Worm (Caenorhabditis elegans) whole organism, mixed stage, embryonic: ENCODE results near the gene srh-100.
"Not testable (repeated sequence)": the region's sequence is repeated elsewhere in the genome, so short reads cannot be mapped to it uniquely, and the experiment has no call there.

ENCODE experiments used
- M03D4.4 ChIP-seq: sonication (generic microtip); optimal IDR thresholded peaks from 2 replicates; lab custom pipeline; 2017; ENCODE audit warnings: mild to moderate bottlenecking, missing genetic modification characterization, missing compliant biosample characterization
- bed-3 ChIP-seq: fragments of 200-800 bp; sonication (Bioruptor generic); optimal IDR thresholded peaks from 3 replicates; lab custom pipeline; 2018; ENCODE audit warnings: mild to moderate bottlenecking, missing genetic modification characterization, moderate library complexity, missing compliant biosample characterization
- ceh-39 ChIP-seq: fragments of 150-350 bp; optimal IDR thresholded peaks from 2 replicates; lab custom pipeline; 2014; ENCODE audit warnings: missing biosample characterization, missing genetic modification characterization
- ceh-43 ChIP-seq: fragments of 200-800 bp; sonication (Bioruptor generic); optimal IDR thresholded peaks from 2 replicates; lab custom pipeline; 2018; ENCODE audit warnings: mild to moderate bottlenecking, missing genetic modification characterization, moderate library complexity, missing compliant biosample characterization
- ceh-83 ChIP-seq: fragments of 200-800 bp; sonication (Bioruptor generic); optimal IDR thresholded peaks from 2 replicates; lab custom pipeline; 2018; ENCODE audit warnings: mild to moderate bottlenecking, missing genetic modification characterization, missing compliant biosample characterization
- ces-1 ChIP-seq: fragments of 150-350 bp; optimal IDR thresholded peaks from 2 replicates; lab custom pipeline; 2014; ENCODE audit warnings: missing biosample characterization, missing genetic modification reagents, missing genetic modification characterization
- cnd-1 ChIP-seq: fragments of 200-800 bp; sonication (Bioruptor generic); optimal IDR thresholded peaks from 2 replicates; lab custom pipeline; 2018; ENCODE audit warnings: mild to moderate bottlenecking, missing genetic modification characterization, missing compliant biosample characterization
- drap-1 ChIP-seq: fragments of 200-800 bp; sonication (Bioruptor generic); optimal IDR thresholded peaks from 3 replicates; lab custom pipeline; 2018; ENCODE audit warnings: mild to moderate bottlenecking, missing genetic modification characterization, missing compliant biosample characterization
- elt-1 ChIP-seq: sonication (generic microtip); optimal IDR thresholded peaks from 2 replicates; lab custom pipeline; 2017; ENCODE audit warnings: missing genetic modification characterization, mild to moderate bottlenecking, missing compliant biosample characterization, antibody characterized with exemption, moderate library complexity, borderline replicate concordance; ENCODE audit not compliant: insufficient read depth
- elt-3 ChIP-seq: fragments of 150-350 bp; optimal IDR thresholded peaks from 2 replicates; lab custom pipeline; 2014; ENCODE audit warnings: missing biosample characterization, missing genetic modification characterization
- ham-2 ChIP-seq: fragments of 200-800 bp; sonication (Bioruptor generic); optimal IDR thresholded peaks from 2 replicates; lab custom pipeline; 2018; ENCODE audit warnings: mild to moderate bottlenecking, missing genetic modification characterization, missing compliant biosample characterization
- hlh-1 ChIP-seq: fragments of 150-350 bp; optimal IDR thresholded peaks from 2 replicates; lab custom pipeline; 2014; ENCODE audit warnings: missing biosample characterization, missing genetic modification reagents, missing genetic modification characterization
- lin-13 ChIP-seq: fragments of 150-350 bp; optimal IDR thresholded peaks from 2 replicates; lab custom pipeline; 2014; ENCODE audit warnings: missing biosample characterization, missing genetic modification characterization
- mab-5 ChIP-seq: fragments of 150-350 bp; optimal IDR thresholded peaks from 2 replicates; lab custom pipeline; 2014; ENCODE audit warnings: missing biosample characterization, missing genetic modification characterization
- mls-2 ChIP-seq: sonication (generic microtip); optimal IDR thresholded peaks from 2 replicates; lab custom pipeline; 2016; ENCODE audit warnings: mild to moderate bottlenecking, missing genetic modification characterization, moderate library complexity, missing compliant biosample characterization
- nhr-237 ChIP-seq: fragments of 150-350 bp; optimal IDR thresholded peaks from 2 replicates; lab custom pipeline; 2014; ENCODE audit warnings: missing biosample characterization, missing genetic modification characterization
- nhr-28 ChIP-seq: fragments of 150-350 bp; optimal IDR thresholded peaks from 2 replicates; lab custom pipeline; 2014; ENCODE audit warnings: missing biosample characterization, missing genetic modification characterization
- pha-4 ChIP-seq: fragments of 150-350 bp; optimal IDR thresholded peaks from 2 replicates; lab custom pipeline; 2018; ENCODE audit warnings: missing biosample characterization, missing genetic modification reagents, missing genetic modification characterization
- sem-2 ChIP-seq: fragments of 200-800 bp; sonication (Bioruptor generic); optimal IDR thresholded peaks from 2 replicates; lab custom pipeline; 2018; ENCODE audit warnings: mild to moderate bottlenecking, missing genetic modification characterization, missing compliant biosample characterization
- snpc-4 ChIP-seq: fragments of 150-350 bp; optimal IDR thresholded peaks from 2 replicates; lab custom pipeline; 2014; ENCODE audit warnings: missing biosample characterization, missing genetic modification characterization
- tbx-8 ChIP-seq: fragments of 200-800 bp; sonication (Bioruptor generic); optimal IDR thresholded peaks from 2 replicates; lab custom pipeline; 2018; ENCODE audit warnings: mild to moderate bottlenecking, missing genetic modification characterization, moderate library complexity, missing compliant biosample characterization
- unc-120 ChIP-seq: sonication (generic microtip); optimal IDR thresholded peaks from 2 replicates; lab custom pipeline; 2017; ENCODE audit warnings: missing genetic modification characterization, missing compliant biosample characterization; ENCODE audit not compliant: poor library complexity, severe bottlenecking
- unc-62 ChIP-seq: fragments of 150-350 bp; optimal IDR thresholded peaks from 2 replicates; lab custom pipeline; 2014; ENCODE audit warnings: missing biosample characterization, missing genetic modification reagents, missing genetic modification characterization
- ztf-11 ChIP-seq: fragments of 150-350 bp; optimal IDR thresholded peaks from 2 replicates; lab custom pipeline; 2014; ENCODE audit warnings: missing biosample characterization, missing genetic modification characterization

srh-100 gene

ce11 chrII:3714595-3714994 is at the start of gene srh-100:
Gene srh-100, minus strand, starts transcription at chrII:3714695.
- TF ChIP-seq unc-120 (tag; lab: Kevin White, UChicago) (no peak), M03D4.4 (tag; lab: Kevin White, UChicago) (no peak), snpc-4 (tag; lab: Kevin White, UChicago) (no peak), elt-1 (tag; lab: Kevin White, UChicago) (no peak), drap-1 (GFP tag; lab: Kevin White, UChicago) (no peak), pha-4 (tag; lab: Kevin White, UChicago) (no peak)

- not testable (repeated sequence) for TF ChIP-seq ceh-83; bed-3 (GFP tag; lab: Kevin White, UChicago); nhr-237 (tag; lab: Kevin White, UChicago)
- TF ChIP-seq, all 35 proteins: peak for 0; not testable (repeated sequence) for 35
These were observed 47.1 kb upstream of the srh-100 start, which contains the start of gene T24E12.6 for ce11 chrII:3761599-3761998. Gene T24E12.6, minus strand, starts transcription at chrII:3761699.

- no peak for TF ChIP-seq drap-1 (GFP tag; lab: Kevin White, UChicago)
- TF ChIP-seq elt-1 (tag; lab: Kevin White, UChicago) = no peak
- no peak for TF ChIP-seq ham-2
- TF ChIP-seq ces-1 (GFP tag; lab: Kevin White, UChicago) = no peak
- no peak for TF ChIP-seq lin-13
- TF ChIP-seq mab-5 (tag; lab: Kevin White, UChicago) = no peak
- no peak for TF ChIP-seq ceh-83
- TF ChIP-seq ceh-43 (GFP tag; lab: Kevin White, UChicago) = no peak
These were observed 44.5 kb upstream of the srh-100 start, which contains the start of gene T24E12.12 for ce11 chrII:3759010-3759409. Gene T24E12.12, plus strand, starts transcription at chrII:3759290.

- TF ChIP-seq unc-62 (GFP tag; lab: Kevin White, UChicago) (no peak), hlh-1 (no peak), mab-5 (tag; lab: Kevin White, UChicago) (no peak), ceh-39 (tag; lab: Kevin White, UChicago) (no peak), elt-3 (tag; lab: Kevin White, UChicago) (no peak), cnd-1 (no peak), tbx-8 (GFP tag; lab: Kevin White, UChicago) (no peak), drap-1 (GFP tag; lab: Kevin White, UChicago) (no peak), snpc-4 (tag; lab: Kevin White, UChicago) (no peak)
These were observed 43.0 kb upstream of the srh-100 start, which contains the start of gene srx-111 for ce11 chrII:3757499-3757898. Gene srx-111, plus strand, starts transcription at chrII:3757799.

ce11 chrII:3753598-3753997 is 39.1 kb upstream of the srh-100 start, which contains the start of gene rcd-1:
Gene rcd-1, plus strand, starts transcription at chrII:3753898.
- TF ChIP-seq M03D4.4 (tag; lab: Kevin White, UChicago) (no peak), nhr-237 (tag; lab: Kevin White, UChicago) (no peak)

- TF ChIP-seq nhr-28 (tag; lab: Kevin White, UChicago) (no peak), sem-2 (GFP tag; lab: Kevin White, UChicago) (no peak), ztf-11 (tag; lab: Kevin White, UChicago) (no peak), mab-5 (tag; lab: Kevin White, UChicago) (no peak), unc-62 (GFP tag; lab: Kevin White, UChicago) (no peak), ham-2 (no peak), hlh-1 (no peak), mls-2 (tag; lab: Kevin White, UChicago) (no peak), elt-1 (tag; lab: Kevin White, UChicago) (no peak)
These were observed 37.7 kb upstream of the srh-100 start, which contains the start of gene sdz-11 for ce11 chrII:3752184-3752583. Gene sdz-11, minus strand, starts transcription at chrII:3752284.

ce11 chrII:3750685-3751084 is 36.2 kb upstream of the srh-100 start, which contains the start of gene fbxb-91:
Gene fbxb-91, minus strand, starts transcription at chrII:3750785.
- no peak for TF ChIP-seq ceh-43 (GFP tag; lab: Kevin White, UChicago)
- TF ChIP-seq snpc-4 (tag; lab: Kevin White, UChicago) = no peak
- TF ChIP-seq nhr-28 (tag; lab: Kevin White, UChicago) = no peak
- no peak for TF ChIP-seq ham-2
- no peak for TF ChIP-seq pha-4 (tag; lab: Kevin White, UChicago)
- TF ChIP-seq tbx-8 (GFP tag; lab: Kevin White, UChicago) = no peak
- TF ChIP-seq ztf-11 (tag; lab: Kevin White, UChicago) = no peak
- no peak for TF ChIP-seq bed-3 (GFP tag; lab: Kevin White, UChicago)
